Worm (Caenorhabditis elegans): Measurements from ENCODE around the gene clx-1.

ce11 chrIV:7759527-7759926, 25.1 kb downstream of the clx-1 start, which contains the start of gene dsb-3:
- TF ChIP-seq klf-2 (GFP tag; conservative IDR thresholded peaks at IDR 0.05) = no peak
- TF ChIP-seq T22C8.4 (GFP tag; IDR thresholded peaks at IDR 0.05) = no peak
- TF ChIP-seq tab-1 (GFP tag; IDR thresholded peaks at IDR 0.05) = no peak
